Fruit fly (Drosophila melanogaster): ENCODE data around the gene CG3823.

Gene CG3823

dm6 chrX:6260900-6261299 lies 42.9 kb upstream of the CG3823 start, which contains the start of gene Josd (continued):
- TF ChIP-seq CG4424 (GFP tag; optimal IDR thresholded peaks at IDR 0.05) = no peak
- no peak for TF ChIP-seq CG8290 (GFP tag; optimal IDR thresholded peaks at IDR 0.05)
- TF ChIP-seq CG8290 (tag; optimal IDR thresholded peaks at IDR 0.05) = peak in 1 of 2 experiments; percentile 41
- no peak for TF ChIP-seq pfk (GFP tag; optimal IDR thresholded peaks at IDR 0.05)
- no peak for TF ChIP-seq CG5180 (GFP tag; optimal IDR thresholded peaks at IDR 0.05)
- TF ChIP-seq ase (GFP tag; IDR thresholded peaks at IDR 0.05) = no peak
- TF ChIP-seq CG2889 (GFP tag; IDR thresholded peaks at IDR 0.05) = no peak
- no peak for TF ChIP-seq Sin3A (optimal IDR thresholded peaks at IDR 0.05)
- no peak for TF ChIP-seq CG1602 (GFP tag; optimal IDR thresholded peaks at IDR 0.05)
- peak; percentile 87 for TF ChIP-seq Dll (GFP tag; IDR thresholded peaks at IDR 0.05; ENCODE audit: partially characterized antibody)
- TF ChIP-seq zen2 (GFP tag; IDR thresholded peaks at IDR 0.05; ENCODE audit: partially characterized antibody) = peak; percentile 72
- no peak for TF ChIP-seq CG6254 (GFP tag; optimal IDR thresholded peaks at IDR 0.05)
- peak; percentile 36 for TF ChIP-seq CG1603 (tag; optimal IDR thresholded peaks at IDR 0.05)
- TF ChIP-seq sens (GFP tag) = peak; percentile 16
- peak; percentile 51 for TF ChIP-seq pzg (GFP tag; optimal IDR thresholded peaks at IDR 0.05)
- no peak for TF ChIP-seq Doc2 (GFP tag; IDR thresholded peaks at IDR 0.05)
- no peak for TF ChIP-seq dimm (GFP tag; IDR thresholded peaks at IDR 0.05)
- TF ChIP-seq ems (GFP tag; optimal IDR thresholded peaks at IDR 0.05) = no peak
- no peak for TF ChIP-seq CG7745 (tag; optimal IDR thresholded peaks at IDR 0.05)
- TF ChIP-seq CG7357 (GFP tag; IDR thresholded peaks at IDR 0.05) = no peak
- TF ChIP-seq CG10147 (GFP tag; optimal IDR thresholded peaks at IDR 0.05) = peak; percentile 8
- TF ChIP-seq CG10462 (GFP tag; optimal IDR thresholded peaks at IDR 0.05) = no peak
- peak; percentile 75 for TF ChIP-seq Myb (GFP tag; optimal IDR thresholded peaks at IDR 0.05)
- no peak for TF ChIP-seq grau (tag; optimal IDR thresholded peaks at IDR 0.05)
- TF ChIP-seq mirr (GFP tag; optimal IDR thresholded peaks at IDR 0.05) = no peak
- TF ChIP-seq Awh (GFP tag; IDR thresholded peaks at IDR 0.05) = no peak
- peak; percentile 23 for TF ChIP-seq CG12391 (tag; optimal IDR thresholded peaks at IDR 0.05)
- TF ChIP-seq vnd (GFP tag; IDR thresholded peaks at IDR 0.05; ENCODE audit: partially characterized antibody) = peak; percentile 67
- peak; percentile 7 for TF ChIP-seq CG30020 (tag; optimal IDR thresholded peaks at IDR 0.05)
- TF ChIP-seq CG9215 (GFP tag; IDR thresholded peaks at IDR 0.05) = no peak
- no peak for TF ChIP-seq CG14965 (GFP tag; optimal IDR thresholded peaks at IDR 0.05; ENCODE audit: borderline replicate concordance)
- TF ChIP-seq CG42726 (GFP tag; IDR thresholded peaks at IDR 0.05; ENCODE audit: partially characterized antibody) = peak; percentile 68; the same call in 1 of the 2 replicates
- no peak for TF ChIP-seq H2.0 (GFP tag; IDR thresholded peaks at IDR 0.05)
- no peak for TF ChIP-seq gsb-n (tag; optimal IDR thresholded peaks at IDR 0.05)
- peak; percentile 27 for TF ChIP-seq Hmr (GFP tag; optimal IDR thresholded peaks at IDR 0.05)
- no peak for TF ChIP-seq Xbp1 (GFP tag; optimal IDR thresholded peaks at IDR 0.05)
- no peak for TF ChIP-seq CG4282 (GFP tag; optimal IDR thresholded peaks at IDR 0.05)
- TF ChIP-seq CG14050 (GFP tag; IDR thresholded peaks at IDR 0.05) = no peak
- TF ChIP-seq CG10267 (tag; optimal IDR thresholded peaks at IDR 0.05) = peak; percentile 6
- no peak for TF ChIP-seq lov (optimal IDR thresholded peaks at IDR 0.05)
- TF ChIP-seq lov (GFP tag; IDR thresholded peaks at IDR 0.05) = no peak
- peak; percentile 93 for TF ChIP-seq CG15514 (GFP tag; optimal IDR thresholded peaks at IDR 0.05)
- TF ChIP-seq CG10366 (GFP tag; IDR thresholded peaks at IDR 0.05) = no peak
- no peak for TF ChIP-seq Taf1 (GFP tag; IDR thresholded peaks at IDR 0.05)
- TF ChIP-seq CG2875 (GFP tag; optimal IDR thresholded peaks at IDR 0.05) = no peak
- no peak for TF ChIP-seq tll (GFP tag; optimal IDR thresholded peaks at IDR 0.05)
- TF ChIP-seq fd64A (GFP tag; optimal IDR thresholded peaks at IDR 0.05) = no peak
- TF ChIP-seq CG9437 (GFP tag; optimal IDR thresholded peaks at IDR 0.05) = no peak
- no peak for TF ChIP-seq Asciz (GFP tag; optimal IDR thresholded peaks at IDR 0.05)
- peak; percentile 3 for TF ChIP-seq Fer1 (GFP tag; optimal IDR thresholded peaks at IDR 0.05)
- no peak for TF ChIP-seq pum (GFP tag; optimal IDR thresholded peaks at IDR 0.05)
- TF ChIP-seq cas (GFP tag; IDR thresholded peaks at IDR 0.05) = no peak

Data from whole organism, embryonic.